Worm (Caenorhabditis elegans) whole organism, L1 larva: ENCODE measurements around the gene adm-2.

Experiments used
- C34B4.2 ChIP-seq: sonication (generic microtip); optimal IDR thresholded peaks from 2 replicates; lab custom pipeline; 2017; ENCODE audit warnings: mild to moderate bottlenecking, missing genetic modification characterization, missing compliant biosample characterization
- F16B12.6 ChIP-seq: fragments of 150-350 bp; optimal IDR thresholded peaks from 2 replicates; lab custom pipeline; 2014; ENCODE audit warnings: missing biosample characterization, missing genetic modification characterization
- aha-1 ChIP-seq: fragments of 150-350 bp; optimal IDR thresholded peaks from 2 replicates; lab custom pipeline; 2014; ENCODE audit warnings: missing biosample characterization, missing genetic modification characterization
- aly-2 ChIP-seq: fragments of 150-350 bp; optimal IDR thresholded peaks from 2 replicates; lab custom pipeline; 2014; ENCODE audit warnings: missing biosample characterization, missing genetic modification characterization
- blmp-1 ChIP-seq: fragments of 150-350 bp; optimal IDR thresholded peaks from 2 replicates; lab custom pipeline; 2014; ENCODE audit warnings: missing biosample characterization, missing genetic modification characterization
- ceh-8 ChIP-seq: fragments of 200-800 bp; sonication (Bioruptor generic); optimal IDR thresholded peaks from 2 replicates; lab custom pipeline; 2018; ENCODE audit warnings: mild to moderate bottlenecking, missing genetic modification characterization, moderate library complexity, missing compliant biosample characterization
- ceh-82 ChIP-seq, 3 experiments: fragments of 150-350 bp in 1 of 3; sonication (generic microtip) in 2 of 3; optimal IDR thresholded peaks; 2 replicates each; lab custom pipeline; 2014 to 2017; ENCODE audit warnings: missing biosample characterization in 3 of 3, missing genetic modification characterization in 3 of 3
- dpl-1 ChIP-seq, 3 experiments: fragments of 150-350 bp in 2 of 3; sonication (generic microtip) in 1 of 3; optimal IDR thresholded peaks; 2 replicates each; lab custom pipeline; 2014 to 2017; ENCODE audit warnings: missing biosample characterization in 3 of 3, missing genetic modification characterization in 3 of 3, missing genetic modification reagents in 3 of 3
- efl-1 ChIP-seq, 4 experiments: fragments of 150-350 bp; optimal IDR thresholded peaks in 3 of 4; peaks in 1 of 4; 1 replicate in 1 of 4; 2 replicates in 3 of 4; lab custom pipeline; 2014; ENCODE audit warnings: missing biosample characterization in 2 of 4, missing genetic modification characterization in 2 of 4, missing genetic modification reagents in 2 of 4
- egl-13 ChIP-seq: sonication (generic microtip); optimal IDR thresholded peaks from 2 replicates; lab custom pipeline; 2016; ENCODE audit warnings: missing genotype, missing genetic modification reagents, missing genetic modification characterization, missing compliant biosample characterization
- egl-27 ChIP-seq, 2 experiments: fragments of 150-350 bp in 1 of 2; sonication (generic microtip); optimal IDR thresholded peaks; 3 replicates each; lab custom pipeline; 2017 to 2018; ENCODE audit warnings: missing biosample characterization in 2 of 2, missing genetic modification characterization in 2 of 2, missing genetic modification reagents in 2 of 2
- elt-2 ChIP-seq: sonication (generic microtip); optimal IDR thresholded peaks from 2 replicates; lab custom pipeline; 2016; ENCODE audit warnings: missing genetic modification characterization, mild to moderate bottlenecking, inconsistent platforms, missing compliant biosample characterization, missing genetic modification reagents
- elt-3 ChIP-seq, 6 experiments: fragments of 150-350 bp in 1 of 6; sonication (generic microtip); optimal IDR thresholded peaks; 2 replicates each; lab custom pipeline; 2017 to 2018; ENCODE audit warnings: missing biosample characterization in 6 of 6, missing genetic modification characterization in 6 of 6, inconsistent platforms in 1 of 6
- ets-5 ChIP-seq: fragments of 200-800 bp; sonication (Bioruptor generic); IDR thresholded peaks from 2 replicates; pipeline ENCODE4 v1.3.6; 2022; ENCODE audit warnings: missing genetic modification characterization, missing compliant biosample characterization
- fkh-10 ChIP-seq: sonication (generic microtip); optimal IDR thresholded peaks from 2 replicates; lab custom pipeline; 2017; ENCODE audit warnings: missing biosample characterization, missing genetic modification reagents, missing genetic modification characterization
- grh-1 ChIP-seq: fragments of 200-800 bp; sonication (Bioruptor generic); IDR thresholded peaks from 2 replicates; pipeline ENCODE4 v1.3.6; 2022; ENCODE audit warnings: missing genetic modification reagents, missing genetic modification characterization, missing compliant biosample characterization
- hpl-2 ChIP-seq: fragments of 150-350 bp; optimal IDR thresholded peaks from 2 replicates; lab custom pipeline; 2014; ENCODE audit warnings: missing biosample characterization, missing genetic modification reagents, missing genetic modification characterization
- jun-1 ChIP-seq: fragments of 150-350 bp; optimal IDR thresholded peaks from 2 replicates; lab custom pipeline; 2014; ENCODE audit warnings: missing biosample characterization, missing genetic modification reagents, missing genetic modification characterization
- lin-14 ChIP-seq: fragments of 200-800 bp; sonication (Bioruptor generic); optimal IDR thresholded peaks from 2 replicates; lab custom pipeline; 2018; ENCODE audit warnings: mild to moderate bottlenecking, missing genetic modification characterization, moderate library complexity, missing compliant biosample characterization
- lin-35 ChIP-seq, 2 experiments: fragments of 150-350 bp; optimal IDR thresholded peaks; 2 replicates each; lab custom pipeline; 2014; ENCODE audit warnings: missing biosample characterization in 2 of 2, missing genetic modification characterization in 2 of 2, missing genetic modification reagents in 2 of 2
- lin-39 ChIP-seq: fragments of 150-350 bp; optimal IDR thresholded peaks from 2 replicates; lab custom pipeline; 2014; ENCODE audit warnings: missing biosample characterization, missing genetic modification reagents, missing genetic modification characterization
- lsy-2 ChIP-seq, 2 experiments: fragments of 150-350 bp; optimal IDR thresholded peaks; 2 replicates each; lab custom pipeline; 2014; ENCODE audit warnings: missing biosample characterization in 2 of 2, missing genetic modification characterization in 2 of 2
- mdl-1 ChIP-seq, 2 experiments: fragments of 150-350 bp; optimal IDR thresholded peaks; 2 replicates each; lab custom pipeline; 2014 to 2017; ENCODE audit warnings: missing biosample characterization in 2 of 2, missing genetic modification characterization in 2 of 2, inconsistent platforms in 1 of 2
- mef-2 ChIP-seq: fragments of 150-350 bp; optimal IDR thresholded peaks from 2 replicates; lab custom pipeline; 2014; ENCODE audit warnings: missing biosample characterization, missing genetic modification characterization
- nhr-11 ChIP-seq: fragments of 150-350 bp; optimal IDR thresholded peaks from 2 replicates; lab custom pipeline; 2014; ENCODE audit warnings: missing biosample characterization, missing genetic modification characterization
- nhr-12 ChIP-seq: sonication (generic microtip); optimal IDR thresholded peaks from 2 replicates; lab custom pipeline; 2017; ENCODE audit warnings: missing biosample characterization, missing genetic modification characterization
- nhr-19 ChIP-seq: fragments of 200-800 bp; sonication (Bioruptor generic); conservative IDR thresholded peaks from 2 replicates; pipeline ENCODE4 v1.3.6; 2022; ENCODE audit warnings: missing genetic modification characterization, missing compliant biosample characterization
- nhr-28 ChIP-seq: fragments of 150-350 bp; optimal IDR thresholded peaks from 2 replicates; lab custom pipeline; 2014; ENCODE audit warnings: missing biosample characterization, missing genetic modification characterization
- nhr-47 ChIP-seq: sonication (generic microtip); optimal IDR thresholded peaks from 2 replicates; lab custom pipeline; 2016; ENCODE audit warnings: mild to moderate bottlenecking, missing genetic modification characterization, moderate library complexity, missing compliant biosample characterization
- nhr-71 ChIP-seq: sonication (generic microtip); optimal IDR thresholded peaks from 2 replicates; lab custom pipeline; 2016; ENCODE audit warnings: mild to moderate bottlenecking, missing genetic modification characterization, moderate library complexity, missing compliant biosample characterization
- nhr-76 ChIP-seq: sonication (generic microtip); optimal IDR thresholded peaks from 2 replicates; lab custom pipeline; 2017; ENCODE audit warnings: missing biosample characterization, missing genetic modification characterization
- nhr-90 ChIP-seq: sonication (generic microtip); optimal IDR thresholded peaks from 2 replicates; lab custom pipeline; 2016; ENCODE audit warnings: mild to moderate bottlenecking, missing genetic modification characterization, missing compliant biosample characterization; ENCODE audit not compliant: poor library complexity
- pag-3 ChIP-seq: sonication (generic microtip); optimal IDR thresholded peaks from 2 replicates; lab custom pipeline; 2017; ENCODE audit warnings: missing genetic modification characterization, mild to moderate bottlenecking, missing compliant biosample characterization, antibody characterized with exemption, borderline replicate concordance; ENCODE audit not compliant: insufficient read depth
- pax-3 ChIP-seq: fragments of 200-800 bp; sonication (Bioruptor generic); optimal IDR thresholded peaks from 2 replicates; lab custom pipeline; 2018; ENCODE audit warnings: mild to moderate bottlenecking, missing genetic modification characterization, moderate library complexity, missing compliant biosample characterization
- pqm-1 ChIP-seq: sonication (generic microtip); optimal IDR thresholded peaks from 3 replicates; lab custom pipeline; 2017; ENCODE audit warnings: missing biosample characterization, missing genetic modification characterization
- rnt-1 ChIP-seq: sonication (generic microtip); optimal IDR thresholded peaks from 2 replicates; lab custom pipeline; 2016; ENCODE audit warnings: mild to moderate bottlenecking, missing genetic modification characterization, moderate library complexity, missing compliant biosample characterization
- snpc-4 ChIP-seq: fragments of 150-350 bp; optimal IDR thresholded peaks from 2 replicates; lab custom pipeline; 2014; ENCODE audit warnings: missing biosample characterization, missing genetic modification characterization
- sup-37 ChIP-seq: fragments of 200-800 bp; sonication (Bioruptor generic); optimal IDR thresholded peaks from 2 replicates; lab custom pipeline; 2018; ENCODE audit warnings: mild to moderate bottlenecking, missing genetic modification characterization, missing compliant biosample characterization
- swsn-7 ChIP-seq: sonication (generic microtip); optimal IDR thresholded peaks from 2 replicates; lab custom pipeline; 2016; ENCODE audit warnings: missing genetic modification characterization, missing compliant biosample characterization
- tbx-2 ChIP-seq: sonication (generic microtip); optimal IDR thresholded peaks from 2 replicates; lab custom pipeline; 2016; ENCODE audit warnings: missing genetic modification characterization, missing compliant biosample characterization
- tlp-1 ChIP-seq: fragments of 150-350 bp; optimal IDR thresholded peaks from 2 replicates; lab custom pipeline; 2014; ENCODE audit warnings: missing biosample characterization, missing genetic modification characterization
- unc-130 ChIP-seq: fragments of 150-350 bp; optimal IDR thresholded peaks from 2 replicates; lab custom pipeline; 2017; ENCODE audit warnings: missing biosample characterization, missing genetic modification characterization, inconsistent platforms
- unc-30 ChIP-seq: sonication (generic microtip); optimal IDR thresholded peaks from 2 replicates; lab custom pipeline; 2017; ENCODE audit warnings: missing biosample characterization, missing genetic modification characterization
- unc-62 ChIP-seq: fragments of 150-350 bp; optimal IDR thresholded peaks from 2 replicates; lab custom pipeline; 2014; ENCODE audit warnings: missing biosample characterization, missing genetic modification reagents, missing genetic modification characterization
- zag-1 ChIP-seq: fragments of 150-350 bp; optimal IDR thresholded peaks from 2 replicates; lab custom pipeline; 2014; ENCODE audit warnings: missing biosample characterization, missing genetic modification characterization
- zip-4 ChIP-seq: fragments of 200-800 bp; sonication (Bioruptor generic); optimal IDR thresholded peaks from 2 replicates; lab custom pipeline; 2018; ENCODE audit warnings: mild to moderate bottlenecking, missing genetic modification characterization, moderate library complexity, missing compliant biosample characterization
- ztf-4 ChIP-seq: fragments of 150-350 bp; optimal IDR thresholded peaks from 2 replicates; lab custom pipeline; 2014; ENCODE audit warnings: missing biosample characterization, missing genetic modification characterization

The adm-2 gene

DNA sequence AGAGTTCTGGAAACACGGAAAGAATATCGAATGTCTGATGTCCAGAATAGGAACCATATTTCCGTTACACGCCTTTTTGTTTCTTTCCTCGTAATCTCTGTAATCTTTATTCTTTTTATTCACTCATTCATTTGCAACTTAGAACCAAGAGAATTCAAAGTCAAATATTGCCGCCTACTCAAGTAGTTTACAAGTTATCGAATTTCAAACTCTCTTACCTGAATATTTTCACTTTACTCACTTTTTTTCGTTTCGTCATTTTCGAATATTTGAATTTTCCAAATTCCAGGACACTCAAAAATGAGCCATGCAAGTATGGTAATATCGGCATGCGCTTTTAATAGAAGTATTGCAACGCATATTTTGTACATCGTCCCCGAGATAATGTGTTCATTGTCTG, 36.6 kb downstream of the adm-2 start, which contains the start of gene K11E4.6:
K11E4.6 (plus strand) TSS at position 301 of the 400 bp plus-strand sequence.
- TF ChIP-seq rnt-1 (tag; lab: Kevin White, UChicago) (no peak), hpl-2 (GFP tag; lab: Kevin White, UChicago) (no peak), unc-30 (tag; lab: Kevin White, UChicago) (no peak)

DNA sequence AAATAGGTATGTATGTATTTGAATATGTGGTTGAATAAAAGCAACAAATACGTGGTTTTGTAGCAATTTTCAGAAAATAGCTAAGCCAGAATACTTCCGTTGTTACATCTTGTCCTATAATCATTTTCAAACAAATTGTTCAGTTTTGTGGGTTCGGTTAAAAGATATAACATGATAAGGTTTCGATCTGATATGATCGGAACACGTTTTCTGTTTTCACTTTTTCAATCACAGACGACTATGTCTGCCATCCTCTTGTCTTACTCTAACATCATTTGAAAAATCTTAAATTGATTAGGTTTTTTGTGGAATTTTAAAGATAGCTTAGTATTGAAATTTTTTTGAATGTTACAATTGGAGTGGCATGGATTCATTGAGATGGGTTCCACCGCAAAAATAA, 38.5 kb downstream of the adm-2 start:
- TF ChIP-seq elt-2 (tag; lab: Kevin White, UChicago) (no peak), elt-3 (tag; optimal IDR thresholded peaks at IDR 0.05; lab: Kevin White, UChicago) (peak in 1 of 6 experiments; percentile 19), sup-37 (GFP tag; lab: Kevin White, UChicago) (no peak), blmp-1 (tag; lab: Kevin White, UChicago) (peak; percentile 66)

DNA sequence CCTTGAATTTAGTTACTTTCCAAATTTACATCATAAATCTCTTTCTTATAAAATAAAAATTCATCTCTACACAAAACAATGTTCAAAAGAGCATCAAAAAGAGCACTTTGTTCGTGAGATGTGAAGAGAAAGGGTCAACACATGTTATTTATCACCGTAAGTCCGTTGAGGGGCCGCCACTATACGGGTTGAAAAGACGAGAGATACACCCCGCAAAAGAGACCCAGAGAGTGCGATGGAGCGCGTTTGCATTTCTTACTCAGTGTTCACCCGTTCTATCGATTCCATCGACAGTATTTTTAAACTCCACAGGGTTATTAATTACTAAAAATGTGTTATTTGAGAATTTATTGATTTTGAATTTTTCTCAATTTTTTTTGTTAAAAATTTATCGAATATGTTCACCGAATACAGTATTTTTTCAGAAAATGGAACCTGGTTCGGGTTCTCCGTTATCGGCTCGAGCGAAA, 39.2 kb downstream of the adm-2 start, which contains the start of gene pix-1:
pix-1 (plus strand) TSS at position 420 of the 470 bp plus-strand sequence.
- TF ChIP-seq ztf-4 (no peak), lin-14 (GFP tag; lab: Kevin White, UChicago) (peak; percentile 93), efl-1 (optimal IDR thresholded peaks at IDR 0.05; lab: Kevin White, UChicago) (peak; percentile 47 to 52), efl-1 (GFP tag; optimal IDR thresholded peaks at IDR 0.05 in 1 of 2; lab: Kevin White, UChicago) (peak; percentile 28 to 63), nhr-47 (peak; percentile 65), elt-3 (tag; optimal IDR thresholded peaks at IDR 0.05; lab: Kevin White, UChicago) (peak in 1 of 6 experiments; percentile 36), dpl-1 (GFP tag; optimal IDR thresholded peaks at IDR 0.05; lab: Kevin White, UChicago) (peak; percentile 15 to 42 (median 22)), ceh-8 (no peak), grh-1 (GFP tag; lab: Robert Waterston, UW) (no peak), F16B12.6 (tag; lab: Kevin White, UChicago) (no peak), nhr-28 (tag; lab: Kevin White, UChicago) (no peak), aly-2 (tag; lab: Kevin White, UChicago) (no peak), egl-27 (tag; optimal IDR thresholded peaks at IDR 0.05; lab: Kevin White, UChicago) (no peak), lin-39 (tag; lab: Kevin White, UChicago) (peak; percentile 40), nhr-90 (tag; lab: Kevin White, UChicago) (peak; percentile 47), jun-1 (tag; lab: Kevin White, UChicago) (peak; percentile 26), zip-4 (GFP tag; lab: Kevin White, UChicago) (no peak), zag-1 (tag; lab: Kevin White, UChicago) (no peak), snpc-4 (tag; lab: Kevin White, UChicago) (peak; percentile 0), swsn-7 (peak; percentile 69), nhr-76 (tag; lab: Kevin White, UChicago) (no peak), nhr-11 (tag; lab: Kevin White, UChicago) (no peak), mdl-1 (tag; optimal IDR thresholded peaks at IDR 0.05; lab: Kevin White, UChicago) (peak in 1 of 2 experiments; percentile 55), ceh-82 (tag; optimal IDR thresholded peaks at IDR 0.05; lab: Kevin White, UChicago) (peak in 2 of 3 experiments; percentile 47 to 53), tlp-1 (tag; lab: Kevin White, UChicago) (no peak), pax-3 (tag; lab: Kevin White, UChicago) (no peak), tbx-2 (peak; percentile 64), unc-130 (tag; lab: Kevin White, UChicago) (peak; percentile 83), rnt-1 (tag; lab: Kevin White, UChicago) (peak; percentile 86), egl-13 (no peak), sup-37 (GFP tag; lab: Kevin White, UChicago) (no peak), pag-3 (no peak), pqm-1 (tag; lab: Kevin White, UChicago) (no peak), nhr-19 (GFP tag; lab: Robert Waterston, UW) (peak; percentile 74), lsy-2 (tag; optimal IDR thresholded peaks at IDR 0.05; lab: Kevin White, UChicago) (peak; percentile 59 to 69), C34B4.2 (no peak), nhr-12 (no peak), unc-62 (no peak), nhr-71 (tag; lab: Kevin White, UChicago) (peak; percentile 84), ets-5 (GFP tag; lab: Robert Waterston, UW) (no peak), mef-2 (tag; lab: Kevin White, UChicago) (no peak), fkh-10 (no peak), lin-35 (GFP tag; optimal IDR thresholded peaks at IDR 0.05; lab: Kevin White, UChicago) (peak; percentile 44 to 45), aha-1 (tag; lab: Kevin White, UChicago) (no peak)
